Worm (Caenorhabditis elegans): Measurements from ENCODE around the gene F26A1.9.

The F26A1.9 gene

ce11 chrIII:4849739-4850138 lies 20.4 kb upstream of the F26A1.9 start, which contains the start of gene nonu-1:
Gene nonu-1, minus strand, starts transcription at chrIII:4849907.
- TF ChIP-seq tra-4 (tag; optimal IDR thresholded peaks at IDR 0.05) (no peak), scrt-1 (GFP tag; IDR thresholded peaks at IDR 0.05) (no peak), F13C5.2 (tag; optimal IDR thresholded peaks at IDR 0.05) (no peak), ceh-13 (GFP tag; optimal IDR thresholded peaks at IDR 0.05) (no peak), hnd-1 (tag; optimal IDR thresholded peaks at IDR 0.05) (no peak), pes-1 (GFP tag; IDR thresholded peaks at IDR 0.05) (no peak), hmbx-1 (tag; optimal IDR thresholded peaks at IDR 0.05) (no peak), B0310.2 (tag; optimal IDR thresholded peaks at IDR 0.05) (no peak), tbx-37 (GFP tag; conservative IDR thresholded peaks at IDR 0.05) (no peak), sea-1 (GFP tag; conservative IDR thresholded peaks at IDR 0.05) (no peak), ets-7 (tag; optimal IDR thresholded peaks at IDR 0.05) (no peak)

- no peak for TF ChIP-seq flt-1 (GFP tag; IDR thresholded peaks at IDR 0.05)
- TF ChIP-seq aly-1 (tag; optimal IDR thresholded peaks at IDR 0.05), result no peak
- no peak for TF ChIP-seq hnd-1 (tag; optimal IDR thresholded peaks at IDR 0.05)
- no peak for TF ChIP-seq tra-4 (tag; optimal IDR thresholded peaks at IDR 0.05)
Observed at ce11 chrIII:4844327-4844726, 15.0 kb upstream of the F26A1.9 start, which contains the start of the genes clec-157 and fkh-5. Gene clec-157, minus strand, starts transcription at chrIII:4844427. Gene fkh-5, plus strand, starts transcription at chrIII:4844662.

ce11 chrIII:4842173-4842572 lies 12.8 kb upstream of the F26A1.9 start, which contains the start of gene clec-156:
Gene clec-156, minus strand, starts transcription at chrIII:4842273.
- TF ChIP-seq sea-1 (GFP tag; conservative IDR thresholded peaks at IDR 0.05) (no peak), hnd-1 (tag; optimal IDR thresholded peaks at IDR 0.05) (no peak), hmbx-1 (tag; optimal IDR thresholded peaks at IDR 0.05) (no peak), tbx-37 (GFP tag; conservative IDR thresholded peaks at IDR 0.05) (no peak), ets-7 (tag; optimal IDR thresholded peaks at IDR 0.05) (no peak), B0310.2 (tag; optimal IDR thresholded peaks at IDR 0.05) (no peak), ceh-36 (tag; optimal IDR thresholded peaks at IDR 0.05) (no peak), hmg-4 (GFP tag; optimal IDR thresholded peaks at IDR 0.05) (no peak), F13C5.2 (tag; optimal IDR thresholded peaks at IDR 0.05) (no peak), tbx-11 (GFP tag; IDR thresholded peaks at IDR 0.05) (no peak), flt-1 (GFP tag; IDR thresholded peaks at IDR 0.05) (no peak), ceh-13 (GFP tag; optimal IDR thresholded peaks at IDR 0.05) (no peak), tra-4 (tag; optimal IDR thresholded peaks at IDR 0.05) (no peak)

ce11 chrIII:4837429-4837828 lies 8.1 kb upstream of the F26A1.9 start, which contains the start of the genes acbp-7 and F26A1.19:
Gene acbp-7, plus strand, starts transcription at chrIII:4837729.
Gene F26A1.19, plus strand, starts transcription at chrIII:4837731.
- TF ChIP-seq scrt-1 (GFP tag; IDR thresholded peaks at IDR 0.05) (no peak), sea-1 (GFP tag; conservative IDR thresholded peaks at IDR 0.05) (no peak), B0310.2 (tag; optimal IDR thresholded peaks at IDR 0.05) (no peak), aly-1 (tag; optimal IDR thresholded peaks at IDR 0.05) (no peak), ceh-13 (GFP tag; optimal IDR thresholded peaks at IDR 0.05) (no peak), hmbx-1 (tag; optimal IDR thresholded peaks at IDR 0.05) (no peak), ceh-36 (tag; optimal IDR thresholded peaks at IDR 0.05) (no peak), tbx-37 (GFP tag; conservative IDR thresholded peaks at IDR 0.05) (no peak), tra-4 (tag; optimal IDR thresholded peaks at IDR 0.05) (no peak), hmg-4 (GFP tag; optimal IDR thresholded peaks at IDR 0.05) (no peak), ets-7 (tag; optimal IDR thresholded peaks at IDR 0.05) (no peak), flt-1 (GFP tag; IDR thresholded peaks at IDR 0.05) (no peak), F13C5.2 (tag; optimal IDR thresholded peaks at IDR 0.05) (no peak)

- TF ChIP-seq hnd-1 (tag; optimal IDR thresholded peaks at IDR 0.05) (no peak), flt-1 (GFP tag; IDR thresholded peaks at IDR 0.05) (no peak), F13C5.2 (tag; optimal IDR thresholded peaks at IDR 0.05) (no peak)
Observed at ce11 chrIII:4830207-4830606, 867 bp upstream of the F26A1.9 start, which contains the start of gene nspd-9. Gene nspd-9, minus strand, starts transcription at chrIII:4830307.

ce11 chrIII:4826606-4827005 lies 2.7 kb downstream of the F26A1.9 start, which contains the start of gene F26A1.3:
Gene F26A1.3, plus strand, starts transcription at chrIII:4826906.
- TF ChIP-seq tbx-11 (GFP tag; IDR thresholded peaks at IDR 0.05), result no peak
- no peak for TF ChIP-seq B0310.2 (tag; optimal IDR thresholded peaks at IDR 0.05)
- TF ChIP-seq ets-7 (tag; optimal IDR thresholded peaks at IDR 0.05), result no peak
- TF ChIP-seq scrt-1 (GFP tag; IDR thresholded peaks at IDR 0.05), result no peak
- TF ChIP-seq hmbx-1 (tag; optimal IDR thresholded peaks at IDR 0.05), result no peak
- TF ChIP-seq aly-1 (tag; optimal IDR thresholded peaks at IDR 0.05), result no peak
- TF ChIP-seq ama-1 (optimal IDR thresholded peaks at IDR 0.05), result no peak
- no peak for TF ChIP-seq hmg-4 (GFP tag; optimal IDR thresholded peaks at IDR 0.05)
- TF ChIP-seq hnd-1 (tag; optimal IDR thresholded peaks at IDR 0.05), result no peak
- TF ChIP-seq ceh-13 (GFP tag; optimal IDR thresholded peaks at IDR 0.05), result no peak
- TF ChIP-seq pes-1 (GFP tag; IDR thresholded peaks at IDR 0.05), result no peak
- TF ChIP-seq ceh-36 (tag; optimal IDR thresholded peaks at IDR 0.05), result no peak
- no peak for TF ChIP-seq tbx-37 (GFP tag; conservative IDR thresholded peaks at IDR 0.05)

- no peak for TF ChIP-seq scrt-1 (GFP tag; IDR thresholded peaks at IDR 0.05)
- no peak for TF ChIP-seq ets-7 (tag; optimal IDR thresholded peaks at IDR 0.05)
- no peak for TF ChIP-seq hmbx-1 (tag; optimal IDR thresholded peaks at IDR 0.05)
Observed at ce11 chrIII:4822140-4822539, 7.2 kb downstream of the F26A1.9 start, which contains the start of gene F26A1.8. Gene F26A1.8, minus strand, starts transcription at chrIII:4822240.

ce11 chrIII:4819843-4820242 lies 9.5 kb downstream of the F26A1.9 start, which contains the start of gene F26A1.7:
Gene F26A1.7, minus strand, starts transcription at chrIII:4819943.
- TF ChIP-seq tbx-11 (GFP tag; IDR thresholded peaks at IDR 0.05) (no peak), scrt-1 (GFP tag; IDR thresholded peaks at IDR 0.05) (no peak), hmbx-1 (tag; optimal IDR thresholded peaks at IDR 0.05) (no peak), hmg-4 (GFP tag; optimal IDR thresholded peaks at IDR 0.05) (no peak), ets-7 (tag; optimal IDR thresholded peaks at IDR 0.05) (no peak), F13C5.2 (tag; optimal IDR thresholded peaks at IDR 0.05) (no peak), tra-4 (tag; optimal IDR thresholded peaks at IDR 0.05) (no peak), aly-1 (tag; optimal IDR thresholded peaks at IDR 0.05) (no peak), flt-1 (GFP tag; IDR thresholded peaks at IDR 0.05) (no peak), ama-1 (optimal IDR thresholded peaks at IDR 0.05) (no peak), ceh-36 (tag; optimal IDR thresholded peaks at IDR 0.05) (no peak), hnd-1 (tag; optimal IDR thresholded peaks at IDR 0.05) (no peak), tbx-37 (GFP tag; conservative IDR thresholded peaks at IDR 0.05) (no peak), pes-1 (GFP tag; IDR thresholded peaks at IDR 0.05) (no peak)

All from whole organism, early embryonic.